Worm (Caenorhabditis elegans): ENCODE data around the gene Y38E10A.33.
A peak's percentile ranks its signal among the peaks of the same experiment; 100 is the strongest.

Gene Y38E10A.33

ce11 chrII:12657620-12658019 is 21.8 kb downstream of the Y38E10A.33 start:
- no peak for TF ChIP-seq duxl-1 (tag; optimal IDR thresholded peaks at IDR 0.05; ENCODE audit: poor library complexity)
- TF ChIP-seq F37D6.2 (tag; optimal IDR thresholded peaks at IDR 0.05) = no peak
- TF ChIP-seq dmd-8 (GFP tag; IDR thresholded peaks at IDR 0.05) = no peak
- no peak for TF ChIP-seq jun-1 (tag; optimal IDR thresholded peaks at IDR 0.05)
- no peak for TF ChIP-seq nhr-111 (GFP tag; optimal IDR thresholded peaks at IDR 0.05)
- no peak for TF ChIP-seq ztf-11 (tag; optimal IDR thresholded peaks at IDR 0.05)
- no peak for TF ChIP-seq mxl-3 (GFP tag; optimal IDR thresholded peaks at IDR 0.05)

ce11 chrII:12655816-12656215 is 23.6 kb downstream of the Y38E10A.33 start:
- TF ChIP-seq Y5F2A.4 (GFP tag; optimal IDR thresholded peaks at IDR 0.05) (no peak), ceh-28 (tag; optimal IDR thresholded peaks at IDR 0.05) (no peak), ZK337.2 (GFP tag; IDR thresholded peaks at IDR 0.05) (no peak), aha-1 (tag) (peak; percentile 74), nhr-6 (tag; optimal IDR thresholded peaks at IDR 0.05) (no peak)

- TF ChIP-seq nhr-10 (tag; optimal IDR thresholded peaks at IDR 0.05) (no peak), ctbp-1 (GFP tag; IDR thresholded peaks at IDR 0.05) (no peak), set-16 (GFP tag; IDR thresholded peaks at IDR 0.05) (no peak), Y5F2A.4 (GFP tag; optimal IDR thresholded peaks at IDR 0.05) (no peak), F26F4.8 (GFP tag; conservative IDR thresholded peaks at IDR 0.05) (no peak), spr-1 (tag; optimal IDR thresholded peaks at IDR 0.05) (no peak), egl-27 (tag; optimal IDR thresholded peaks at IDR 0.05) (no peak), zag-1 (tag; optimal IDR thresholded peaks at IDR 0.05) (no peak), snpc-4 (tag; optimal IDR thresholded peaks at IDR 0.05) (no peak), ZK337.2 (GFP tag; IDR thresholded peaks at IDR 0.05) (no peak), ceh-28 (tag; optimal IDR thresholded peaks at IDR 0.05) (no peak), nhr-102 (tag; optimal IDR thresholded peaks at IDR 0.05) (no peak), D1046.2 (GFP tag; IDR thresholded peaks at IDR 0.05) (no peak)
These were observed 25.0 kb downstream of the Y38E10A.33 start, which contains the start of gene rgs-4 for ce11 chrII:12654447-12654846. Gene rgs-4 (plus strand): TSS chrII:12654747.

ce11 chrII:12651208-12651607 is 28.2 kb downstream of the Y38E10A.33 start:
- peak; percentile 31; the same call in 1 of the 2 replicates for TF ChIP-seq set-16 (GFP tag; IDR thresholded peaks at IDR 0.05)
- peak; percentile 77 for TF ChIP-seq dmd-8 (GFP tag; IDR thresholded peaks at IDR 0.05)
- peak; percentile 58; the same call in 1 of the 2 replicates for TF ChIP-seq egl-43 (GFP tag; IDR thresholded peaks at IDR 0.05)

ce11 chrII:12640370-12640769 is 39.1 kb downstream of the Y38E10A.33 start, which contains the start of gene nhr-235:
Gene nhr-235 (plus strand): TSS chrII:12640670.
- TF ChIP-seq dve-1 (tag; optimal IDR thresholded peaks at IDR 0.05; ENCODE audit: insufficient read depth) (no peak), duxl-1 (tag; optimal IDR thresholded peaks at IDR 0.05; ENCODE audit: poor library complexity) (no peak), daf-16 (GFP tag; optimal IDR thresholded peaks at IDR 0.05) (no peak), daf-16 (tag; optimal IDR thresholded peaks at IDR 0.05) (no peak), T20F7.1 (GFP tag; optimal IDR thresholded peaks at IDR 0.05) (no peak), mxl-2 (GFP tag; conservative IDR thresholded peaks at IDR 0.05) (no peak), ceh-20 (GFP tag; IDR thresholded peaks at IDR 0.05) (no peak), fos-1 (tag; optimal IDR thresholded peaks at IDR 0.05) (no peak), cey-2 (tag; optimal IDR thresholded peaks at IDR 0.05; ENCODE audit: borderline replicate concordance, insufficient read depth) (no peak), lin-29 (GFP tag; IDR thresholded peaks at IDR 0.05) (no peak), egl-43 (GFP tag; IDR thresholded peaks at IDR 0.05) (no peak), nhr-41 (GFP tag; IDR thresholded peaks at IDR 0.05) (no peak), mes-2 (tag; optimal IDR thresholded peaks at IDR 0.05; ENCODE audit: poor library complexity, severe bottlenecking) (no peak), hlh-11 (tag; optimal IDR thresholded peaks at IDR 0.05) (no peak), F10B5.3 (tag; optimal IDR thresholded peaks at IDR 0.05) (no peak), ztf-7 (tag; optimal IDR thresholded peaks at IDR 0.05) (no peak), zip-11 (GFP tag; IDR thresholded peaks at IDR 0.05) (no peak), F49E8.2 (tag; optimal IDR thresholded peaks at IDR 0.05; ENCODE audit: borderline replicate concordance) (no peak), daf-19 (GFP tag; conservative IDR thresholded peaks at IDR 0.05) (no peak)

Measured in whole organism, L4 larva.